Worm (Caenorhabditis elegans): ENCODE results near the gene C09F5.1.
"Not testable (repeated sequence)": the region's sequence is repeated elsewhere in the genome, so short reads cannot be mapped to it uniquely, and the experiment has no call there.

The C09F5.1 gene

ce11 chrIII:646454-646853, 12.1 kb upstream of the C09F5.1 start, which contains the start of gene orai-1:
orai-1 (plus strand) TSS chrIII:646754.
- TF ChIP-seq unc-62 (GFP tag; optimal IDR thresholded peaks at IDR 0.05) = no peak

ce11 chrIII:647248-647647, 11.3 kb upstream of the C09F5.1 start:
- TF ChIP-seq unc-62 (GFP tag; optimal IDR thresholded peaks at IDR 0.05) = no peak

ce11 chrIII:649935-650334, 8.6 kb upstream of the C09F5.1 start:
- TF ChIP-seq unc-62 (GFP tag; optimal IDR thresholded peaks at IDR 0.05) = no peak

- no peak for TF ChIP-seq unc-62 (GFP tag; optimal IDR thresholded peaks at IDR 0.05)
Measured at ce11 chrIII:650539-650938, 8.0 kb upstream of the C09F5.1 start.

ce11 chrIII:651587-651986, 6.9 kb upstream of the C09F5.1 start:
- no peak for TF ChIP-seq unc-62 (GFP tag; optimal IDR thresholded peaks at IDR 0.05)

ce11 chrIII:654365-654764, 4.1 kb upstream of the C09F5.1 start:
- TF ChIP-seq unc-62 (GFP tag; optimal IDR thresholded peaks at IDR 0.05) = no peak

- no peak for TF ChIP-seq unc-62 (GFP tag; optimal IDR thresholded peaks at IDR 0.05)
Measured at ce11 chrIII:656660-657059, 1.8 kb upstream of the C09F5.1 start.

- no peak for TF ChIP-seq unc-62 (GFP tag; optimal IDR thresholded peaks at IDR 0.05)
Measured at ce11 chrIII:657241-657640, 1.3 kb upstream of the C09F5.1 start.

- no peak for TF ChIP-seq unc-62 (GFP tag; optimal IDR thresholded peaks at IDR 0.05)
Measured at ce11 chrIII:665173-665757, 6.8 kb downstream of the C09F5.1 start, which contains the start of gene C09F5.3. C09F5.3 (minus strand) TSS chrIII:665266.

ce11 chrIII:668303-668893, 9.9 kb downstream of the C09F5.1 start, which contains the start of gene W02B3.3:
W02B3.3 (minus strand) TSS chrIII:668433.
- no peak for TF ChIP-seq unc-62 (GFP tag; optimal IDR thresholded peaks at IDR 0.05)

ce11 chrIII:670994-671393, 12.5 kb downstream of the C09F5.1 start:
- no peak for TF ChIP-seq unc-62 (GFP tag; optimal IDR thresholded peaks at IDR 0.05)

- no peak for TF ChIP-seq unc-62 (GFP tag; optimal IDR thresholded peaks at IDR 0.05)
Measured at ce11 chrIII:675413-675812, 16.9 kb downstream of the C09F5.1 start.

ce11 chrIII:675822-676221, 17.3 kb downstream of the C09F5.1 start, which contains the start of gene grk-2:
grk-2 (plus strand) TSS chrIII:676122.
- TF ChIP-seq unc-62 (GFP tag; optimal IDR thresholded peaks at IDR 0.05) = no peak

ce11 chrIII:683318-683717, 24.8 kb downstream of the C09F5.1 start, which contains the start of gene W02B3.4:
W02B3.4 (minus strand) TSS chrIII:683418.
- TF ChIP-seq unc-62 (GFP tag; optimal IDR thresholded peaks at IDR 0.05) = no peak

ce11 chrIII:688083-688482, 29.6 kb downstream of the C09F5.1 start:
- TF ChIP-seq unc-62 (GFP tag; optimal IDR thresholded peaks at IDR 0.05) = no peak

ce11 chrIII:688869-689268, 30.4 kb downstream of the C09F5.1 start, which contains the start of gene elf-1:
elf-1 (plus strand) TSS chrIII:689169.
- not testable (repeated sequence) for TF ChIP-seq unc-62 (GFP tag; optimal IDR thresholded peaks at IDR 0.05)

- TF ChIP-seq unc-62 (GFP tag; optimal IDR thresholded peaks at IDR 0.05) = no peak
Measured at ce11 chrIII:691933-692332, 33.4 kb downstream of the C09F5.1 start, which contains the start of gene W02B3.7. W02B3.7 (minus strand) TSS chrIII:692033.
